Worm (Caenorhabditis elegans): ENCODE measurements around the gene npr-42.

ce11 chrII:4320455-4320854 is 44.5 kb downstream of the npr-42 start, which contains the start of gene Y52E8A.2:
- TF ChIP-seq lin-39 (tag; optimal IDR thresholded peaks at IDR 0.05) = no peak
- TF ChIP-seq rnt-1 (tag; optimal IDR thresholded peaks at IDR 0.05) = no peak
- TF ChIP-seq aly-2 (tag; optimal IDR thresholded peaks at IDR 0.05) = no peak
- no peak for TF ChIP-seq nhr-237 (tag; optimal IDR thresholded peaks at IDR 0.05)
- no peak for TF ChIP-seq ama-1 (optimal IDR thresholded peaks at IDR 0.05)
- TF ChIP-seq unc-130 (tag; optimal IDR thresholded peaks at IDR 0.05) = no peak
- TF ChIP-seq ztf-11 (tag; optimal IDR thresholded peaks at IDR 0.05) = no peak
- no peak for TF ChIP-seq F16B12.6 (tag; optimal IDR thresholded peaks at IDR 0.05)
- no peak for TF ChIP-seq ceh-82 (tag; optimal IDR thresholded peaks at IDR 0.05)
